Fruit fly (Drosophila melanogaster): ENCODE results near the gene RluA-2.

DNA sequence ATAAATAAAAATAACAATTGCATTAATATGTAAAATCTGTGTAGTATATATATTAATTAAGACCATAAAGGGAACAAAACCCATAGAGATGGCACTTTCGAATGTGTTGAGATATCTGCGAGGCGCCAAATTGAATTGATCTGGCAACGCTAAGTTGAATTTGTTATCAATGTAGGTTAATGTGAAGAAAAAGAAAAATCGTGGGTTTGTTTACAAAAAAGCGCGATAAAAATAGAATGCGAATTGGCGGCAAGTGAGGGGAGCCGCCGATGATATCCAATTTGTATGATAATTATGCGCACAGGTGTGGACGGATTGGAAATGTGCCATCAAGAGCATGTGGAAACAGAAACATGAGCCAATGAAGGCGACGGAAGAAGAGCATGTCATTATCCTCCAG lies 3.0 kb downstream of the RluA-2 start:
- TF ChIP-seq Hr51 (GFP tag; optimal IDR thresholded peaks at IDR 0.05) (no peak), CG13424 (tag; optimal IDR thresholded peaks at IDR 0.05) (no peak), disco-r (GFP tag; optimal IDR thresholded peaks at IDR 0.05) (no peak), Nf-YC (tag; optimal IDR thresholded peaks at IDR 0.05) (no peak), mirr (GFP tag; optimal IDR thresholded peaks at IDR 0.05) (no peak), YL-1 (GFP tag; optimal IDR thresholded peaks at IDR 0.05) (no peak), CG4360 (GFP tag; IDR thresholded peaks at IDR 0.05) (no peak), CG10979 (tag; optimal IDR thresholded peaks at IDR 0.05) (no peak), Six4 (GFP tag; optimal IDR thresholded peaks at IDR 0.05) (no peak), pan (optimal IDR thresholded peaks at IDR 0.05) (no peak), pan (GFP tag; optimal IDR thresholded peaks at IDR 0.05 in 1 of 2, IDR thresholded peaks at IDR 0.05 in 1 of 2) (no peak), CG4854 (GFP tag; optimal IDR thresholded peaks at IDR 0.05) (no peak), pnt (GFP tag; optimal IDR thresholded peaks at IDR 0.05) (no peak), so (GFP tag; IDR thresholded peaks at IDR 0.05) (peak; percentile 67; the same call in 2 of the 3 replicates)
